Worm (Caenorhabditis elegans): ENCODE data around the gene cyp-25A3.
A peak's percentile ranks its signal among the peaks of the same experiment; 100 is the strongest.

The cyp-25A3 gene

DNA sequence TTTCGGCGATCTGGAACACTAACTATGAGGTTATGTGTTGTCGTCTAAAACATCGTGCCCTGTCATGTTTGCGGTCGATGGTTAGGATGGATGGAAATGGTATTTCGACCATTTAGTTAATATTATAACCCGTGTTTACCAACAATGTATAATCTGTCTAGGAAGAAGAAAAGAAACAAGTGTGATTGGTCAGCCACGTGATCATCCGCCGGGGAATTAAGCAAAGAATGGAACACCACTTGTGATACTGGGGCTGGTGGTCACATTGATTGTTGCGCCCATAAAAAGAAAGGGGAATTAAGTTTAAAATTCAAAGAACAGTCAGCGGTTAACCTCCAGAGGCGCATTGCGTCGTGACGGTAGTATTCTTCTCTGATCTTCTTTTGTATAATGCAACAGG lies 36.1 kb upstream of the cyp-25A3 start (continued):
- TF ChIP-seq crh-2 (tag; optimal IDR thresholded peaks at IDR 0.05) (peak; percentile 48), blmp-1 (tag; optimal IDR thresholded peaks at IDR 0.05; ENCODE audit: insufficient read depth) (no peak), lin-11 (tag; optimal IDR thresholded peaks at IDR 0.05) (no peak), mdl-1 (tag; optimal IDR thresholded peaks at IDR 0.05) (no peak), ZK546.5 (tag; optimal IDR thresholded peaks at IDR 0.05) (no peak), nhr-10 (tag; optimal IDR thresholded peaks at IDR 0.05) (no peak), nhr-21 (tag; optimal IDR thresholded peaks at IDR 0.05) (peak; percentile 29), sma-3 (GFP tag; optimal IDR thresholded peaks at IDR 0.05) (peak; percentile 54), nhr-25 (tag; optimal IDR thresholded peaks at IDR 0.05) (peak; percentile 85), alr-1 (tag; optimal IDR thresholded peaks at IDR 0.05) (no peak), elt-1 (tag; optimal IDR thresholded peaks at IDR 0.05) (no peak)

DNA sequence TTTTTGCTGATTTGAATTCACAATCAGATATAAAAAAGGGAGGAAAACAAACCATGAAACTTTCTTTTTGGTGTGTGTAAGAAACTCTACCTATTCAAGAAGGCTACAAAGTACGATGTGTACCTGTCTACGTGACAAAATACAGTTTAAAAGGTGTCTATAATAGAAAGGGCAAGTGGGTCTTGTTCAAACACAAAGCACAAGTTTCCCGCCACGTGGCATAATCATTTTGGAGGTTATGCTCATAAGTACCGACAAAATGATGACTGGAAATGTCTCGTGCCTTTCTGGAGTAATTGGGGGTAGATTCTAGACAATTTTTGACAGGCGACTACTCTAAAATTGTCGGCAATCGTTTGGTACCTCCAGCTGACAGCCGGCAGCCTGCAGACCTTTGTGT lies 35.4 kb upstream of the cyp-25A3 start:
- TF ChIP-seq crh-2 (tag; optimal IDR thresholded peaks at IDR 0.05): peak; percentile 79
- peak; percentile 33 for TF ChIP-seq sma-9 (GFP tag; optimal IDR thresholded peaks at IDR 0.05)
- TF ChIP-seq sma-9 (tag; optimal IDR thresholded peaks at IDR 0.05): no peak
- no peak for TF ChIP-seq nhr-10 (tag; optimal IDR thresholded peaks at IDR 0.05)
- TF ChIP-seq fos-1 (tag; optimal IDR thresholded peaks at IDR 0.05): no peak

DNA sequence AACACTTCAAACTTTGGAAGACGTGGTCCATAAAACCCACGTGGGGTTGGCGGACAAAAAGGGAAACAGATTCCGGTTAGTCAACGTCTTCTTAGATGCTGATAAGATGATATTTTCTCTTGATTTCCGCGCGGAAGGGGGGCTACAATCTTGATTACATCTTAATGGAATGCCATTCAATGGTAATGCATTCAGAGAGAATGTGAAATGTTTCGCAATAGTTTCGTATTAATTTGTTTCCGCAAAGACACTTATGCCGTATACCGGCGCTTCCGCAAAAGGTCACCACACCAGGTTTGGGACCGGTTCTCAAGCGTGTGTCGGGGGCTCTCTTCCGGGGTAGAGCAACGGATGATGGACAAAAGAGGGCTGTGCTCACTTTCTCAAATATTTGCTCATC lies 35.0 kb upstream of the cyp-25A3 start:
- peak; percentile 53 for TF ChIP-seq nhr-129 (tag; optimal IDR thresholded peaks at IDR 0.05)
- no peak for TF ChIP-seq unc-39 (tag; optimal IDR thresholded peaks at IDR 0.05)

DNA sequence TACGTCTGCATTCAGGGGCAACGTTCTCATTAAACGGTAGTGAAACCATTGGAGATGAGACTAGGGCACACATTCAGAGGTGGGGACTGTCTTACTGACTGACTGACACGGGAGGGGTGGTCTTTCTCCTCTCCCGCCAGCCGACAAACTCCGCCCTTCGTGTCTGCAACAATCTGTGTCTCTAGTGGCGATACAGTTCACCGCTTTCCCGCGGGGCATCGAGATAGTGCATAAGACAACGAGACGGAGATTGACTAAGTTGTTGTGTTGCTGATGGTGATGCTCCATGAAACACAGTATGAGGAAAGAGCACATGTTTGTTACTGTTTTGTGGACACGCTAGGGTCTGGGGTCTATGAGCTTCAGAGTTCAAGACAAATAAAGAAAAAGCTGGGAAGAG lies 33.9 kb upstream of the cyp-25A3 start:
- TF ChIP-seq sma-9 (GFP tag; optimal IDR thresholded peaks at IDR 0.05) (peak; percentile 29), sma-9 (tag; optimal IDR thresholded peaks at IDR 0.05) (no peak), R02D3.7 (tag; optimal IDR thresholded peaks at IDR 0.05) (no peak), ztf-1 (GFP tag; conservative IDR thresholded peaks at IDR 0.05) (0 out of 2 replicates have a peak, but pooled peaks have one; percentile 70), fos-1 (tag; optimal IDR thresholded peaks at IDR 0.05) (peak; percentile 54), nhr-12 (tag; optimal IDR thresholded peaks at IDR 0.05) (no peak), lsy-2 (tag; optimal IDR thresholded peaks at IDR 0.05) (peak; percentile 10 to 24), F13H6.1 (tag; optimal IDR thresholded peaks at IDR 0.05) (peak; percentile 58), nhr-129 (tag; optimal IDR thresholded peaks at IDR 0.05) (peak; percentile 62)

DNA sequence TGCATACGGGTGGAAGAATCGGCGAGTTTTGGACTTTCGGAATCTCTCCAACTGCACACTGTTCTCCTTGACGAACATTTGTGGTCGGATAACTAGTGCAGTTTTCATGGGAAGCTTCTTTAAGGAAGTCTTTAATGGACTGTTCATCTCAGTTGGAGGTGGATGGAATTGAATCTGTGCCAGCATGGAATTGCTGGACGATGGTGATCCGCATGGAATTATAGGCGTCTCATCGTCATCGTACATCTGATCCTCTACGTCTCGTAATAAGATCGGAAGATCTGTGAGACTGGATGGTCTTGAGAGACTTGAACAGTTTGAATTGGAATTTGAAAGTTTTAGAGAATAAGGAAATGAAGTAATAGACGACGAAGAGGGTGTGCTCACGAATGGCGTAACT lies 33.4 kb upstream of the cyp-25A3 start:
- TF ChIP-seq elt-3 (tag; optimal IDR thresholded peaks at IDR 0.05) (no peak), C34F6.9 (tag; optimal IDR thresholded peaks at IDR 0.05) (no peak), crh-2 (tag; optimal IDR thresholded peaks at IDR 0.05) (no peak), blmp-1 (tag; optimal IDR thresholded peaks at IDR 0.05; ENCODE audit: insufficient read depth) (no peak)

DNA sequence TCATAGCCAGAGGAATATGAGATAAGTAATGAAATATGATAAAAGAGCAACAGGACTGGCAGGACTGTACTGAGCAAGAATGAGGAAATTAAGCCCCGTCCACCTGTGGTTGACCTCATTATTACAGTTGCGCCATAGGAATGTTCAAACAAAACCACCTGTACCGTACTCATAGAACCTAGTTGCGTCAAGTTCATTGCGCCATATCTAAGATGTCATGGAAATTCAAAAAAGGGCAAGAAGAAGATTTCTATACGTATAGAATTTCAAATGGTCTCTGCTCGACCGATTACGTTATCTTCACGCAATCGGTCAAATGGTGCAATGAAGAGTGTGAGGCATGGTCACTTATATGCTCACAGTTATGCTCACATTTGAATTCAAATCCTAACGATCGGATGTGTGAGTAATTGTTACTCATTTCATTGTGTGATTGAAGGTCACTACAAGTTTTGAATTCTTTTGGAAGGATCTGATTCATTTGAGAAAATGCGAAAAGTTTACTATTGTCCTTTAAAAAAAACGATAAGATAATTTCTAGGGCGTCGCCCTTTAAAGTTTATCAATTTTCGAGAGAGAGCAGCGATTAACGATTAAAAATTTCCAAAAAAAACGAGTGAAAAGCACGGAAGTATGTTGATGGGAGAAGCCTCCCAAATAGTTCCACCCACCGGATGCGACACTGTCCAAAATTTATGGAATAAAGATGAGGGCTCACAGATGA lies 32.4 kb upstream of the cyp-25A3 start:
- TF ChIP-seq nhr-25 (tag; optimal IDR thresholded peaks at IDR 0.05): peak; percentile 28
- peak; percentile 55 for TF ChIP-seq fos-1 (tag; optimal IDR thresholded peaks at IDR 0.05)
- no peak for TF ChIP-seq F13H6.1 (tag; optimal IDR thresholded peaks at IDR 0.05)

DNA sequence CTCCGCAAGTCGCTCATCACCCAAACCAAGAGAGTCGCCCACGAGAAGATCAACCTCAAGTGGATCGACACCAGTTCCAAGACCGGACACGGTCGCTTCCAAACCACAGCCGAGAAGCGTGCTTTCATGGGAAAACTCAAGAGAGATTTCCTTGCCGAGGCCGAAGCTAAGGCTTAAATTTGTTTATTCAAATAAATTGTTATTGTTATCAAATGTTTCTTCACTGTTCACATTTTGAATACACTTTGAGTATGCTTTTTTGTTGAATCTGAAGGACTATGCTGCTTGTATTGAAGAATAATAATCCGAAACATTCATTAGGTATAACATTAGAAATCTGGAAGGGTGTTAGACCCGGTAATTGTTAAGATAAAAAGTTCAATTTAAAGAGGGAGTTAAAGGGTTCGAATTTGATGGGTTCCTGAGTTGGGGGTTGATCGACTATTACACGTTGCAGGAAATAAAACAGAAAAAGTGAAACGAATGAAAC lies 29.8 kb upstream of the cyp-25A3 start:
- TF ChIP-seq nhr-21 (tag; optimal IDR thresholded peaks at IDR 0.05): peak; percentile 68
- peak; percentile 33 for TF ChIP-seq gmeb-1 (tag; optimal IDR thresholded peaks at IDR 0.05)
- peak; percentile 17 for TF ChIP-seq sma-3 (GFP tag; optimal IDR thresholded peaks at IDR 0.05)
- no peak for TF ChIP-seq ztf-11 (tag; optimal IDR thresholded peaks at IDR 0.05)
- TF ChIP-seq Y55F3AM.14 (GFP tag; optimal IDR thresholded peaks at IDR 0.05): peak; percentile 37
- peak; percentile 48 for TF ChIP-seq nhr-25 (tag; optimal IDR thresholded peaks at IDR 0.05)
- TF ChIP-seq lsy-2 (tag; optimal IDR thresholded peaks at IDR 0.05): no peak
- TF ChIP-seq egl-27 (tag; optimal IDR thresholded peaks at IDR 0.05): no peak
- no peak for TF ChIP-seq nhr-23 (tag; optimal IDR thresholded peaks at IDR 0.05)
- no peak for TF ChIP-seq lin-39 (tag; optimal IDR thresholded peaks at IDR 0.05)
- TF ChIP-seq sem-4 (tag; optimal IDR thresholded peaks at IDR 0.05): no peak
- no peak for TF ChIP-seq zag-1 (tag; optimal IDR thresholded peaks at IDR 0.05)
- TF ChIP-seq aly-2 (tag; optimal IDR thresholded peaks at IDR 0.05): no peak
- TF ChIP-seq unc-62 (GFP tag; optimal IDR thresholded peaks at IDR 0.05): no peak
- TF ChIP-seq skn-1 (tag; optimal IDR thresholded peaks at IDR 0.05): no peak
- TF ChIP-seq ztf-4 (tag; optimal IDR thresholded peaks at IDR 0.05): peak; percentile 25
- TF ChIP-seq mbf-1 (tag; optimal IDR thresholded peaks at IDR 0.05): no peak
- TF ChIP-seq sma-9 (GFP tag; optimal IDR thresholded peaks at IDR 0.05): no peak
- no peak for TF ChIP-seq sma-9 (tag; optimal IDR thresholded peaks at IDR 0.05)
- no peak for TF ChIP-seq C34F6.9 (tag; optimal IDR thresholded peaks at IDR 0.05)
- TF ChIP-seq nhr-77 (tag; optimal IDR thresholded peaks at IDR 0.05): no peak
- TF ChIP-seq fos-1 (tag; optimal IDR thresholded peaks at IDR 0.05): peak; percentile 36
- no peak for TF ChIP-seq nhr-6 (tag; optimal IDR thresholded peaks at IDR 0.05)
- no peak for TF ChIP-seq alr-1 (tag; optimal IDR thresholded peaks at IDR 0.05)
- TF ChIP-seq ama-1 (optimal IDR thresholded peaks at IDR 0.05): peak; percentile 19
- no peak for TF ChIP-seq mdl-1 (tag; optimal IDR thresholded peaks at IDR 0.05)
- TF ChIP-seq nhr-10 (tag; optimal IDR thresholded peaks at IDR 0.05): no peak

All from whole organism, L2 larva.